Fruit fly (Drosophila melanogaster): ENCODE results near the gene Alg11.

The Alg11 gene

dm6 chr3L:21666880-21667279 is 41.3 kb downstream of the Alg11 start, which contains the start of gene Cpr78E:
Cpr78E (minus strand) TSS chr3L:21666980.
- TF ChIP-seq pan (optimal IDR thresholded peaks at IDR 0.05): no peak
- no peak for TF ChIP-seq usp (GFP tag; optimal IDR thresholded peaks at IDR 0.05)
- no peak for TF ChIP-seq EcR (GFP tag; optimal IDR thresholded peaks at IDR 0.05)
- no peak for TF ChIP-seq Dll (optimal IDR thresholded peaks at IDR 0.05)
- no peak for TF ChIP-seq CG8478 (optimal IDR thresholded peaks at IDR 0.05)

dm6 chr3L:21667530-21667929 is 41.9 kb downstream of the Alg11 start:
- no peak for TF ChIP-seq psq (optimal IDR thresholded peaks at IDR 0.05)
- no peak for TF ChIP-seq EcR (GFP tag; optimal IDR thresholded peaks at IDR 0.05)
- no peak for TF ChIP-seq Dll (optimal IDR thresholded peaks at IDR 0.05)

dm6 chr3L:21671839-21672238 is 46.2 kb downstream of the Alg11 start, which contains the start of gene CG11249:
CG11249 (plus strand) TSS chr3L:21672139.
- TF ChIP-seq pan (optimal IDR thresholded peaks at IDR 0.05) (no peak), psq (optimal IDR thresholded peaks at IDR 0.05) (no peak), usp (GFP tag; optimal IDR thresholded peaks at IDR 0.05) (no peak), EcR (GFP tag; optimal IDR thresholded peaks at IDR 0.05) (no peak), Dll (optimal IDR thresholded peaks at IDR 0.05) (no peak)

All from whole organism.